Fruit fly (Drosophila melanogaster) whole organism, embryonic: ENCODE results near the gene hd.

Source experiments
- CG10321 ChIP-seq: fragments of 200-800 bp; sonication (Bioruptor generic); IDR thresholded peaks from 2 replicates; pipeline ENCODE4 v1.3.6; 2022; ENCODE audit warnings: missing biosample characterization, missing genetic modification characterization
- CG11247 ChIP-seq: fragments of 200-800 bp; sonication (Bioruptor generic); IDR thresholded peaks from 2 replicates; pipeline ENCODE4 v1.3.6; 2022; ENCODE audit warnings: missing biosample characterization, missing genetic modification characterization
- CG11723 ChIP-seq: fragments of 200-800 bp; sonication (Bioruptor generic); optimal IDR thresholded peaks from 2 replicates; lab custom pipeline; 2017; ENCODE audit warnings: missing biosample characterization, mild to moderate bottlenecking, missing genetic modification characterization
- CG12299 ChIP-seq: fragments of 200-800 bp; sonication (Bioruptor generic); optimal IDR thresholded peaks from 2 replicates; lab custom pipeline; 2018; ENCODE audit warnings: missing biosample characterization, mild to moderate bottlenecking, missing genetic modification characterization
- CG13287 ChIP-seq: fragments of 200-800 bp; sonication (Bioruptor generic); IDR thresholded peaks from 2 replicates; pipeline ENCODE4 v1.3.6; 2022; ENCODE audit warnings: missing biosample characterization, missing genetic modification characterization; ENCODE audit not compliant: partially characterized antibody
- CG14014 ChIP-seq: fragments of 200-800 bp; sonication (Bioruptor generic); IDR thresholded peaks from 2 replicates; pipeline ENCODE4 v1.3.6; 2022; ENCODE audit warnings: missing biosample characterization, missing genetic modification characterization
- CG15073 ChIP-seq: fragments of 200-800 bp; sonication (Bioruptor generic); optimal IDR thresholded peaks from 2 replicates; lab custom pipeline; 2016; ENCODE audit warnings: missing biosample characterization, missing genetic modification characterization
- CG15269 ChIP-seq: fragments of 200-800 bp; sonication (Bioruptor generic); optimal IDR thresholded peaks from 2 replicates; lab custom pipeline; 2018; ENCODE audit warnings: missing biosample characterization, mild to moderate bottlenecking, missing genetic modification characterization, moderate library complexity
- CG18476 ChIP-seq: fragments of 200-800 bp; sonication (Bioruptor generic); optimal IDR thresholded peaks from 2 replicates; lab custom pipeline; 2016; ENCODE audit warnings: missing biosample characterization, mild to moderate bottlenecking, missing genetic modification characterization
- CG2116 ChIP-seq: fragments of 200-800 bp; sonication (Bioruptor generic); optimal IDR thresholded peaks from 3 replicates; lab custom pipeline; 2018; ENCODE audit warnings: missing biosample characterization, mild to moderate bottlenecking, missing genetic modification characterization
- CG3995 ChIP-seq: fragments of 200-800 bp; sonication (Bioruptor generic); optimal IDR thresholded peaks from 3 replicates; lab custom pipeline; 2016; ENCODE audit warnings: missing biosample characterization, missing genetic modification characterization
- CG4854 ChIP-seq: fragments of 200-800 bp; sonication (Bioruptor generic); optimal IDR thresholded peaks from 2 replicates; lab custom pipeline; 2016; ENCODE audit warnings: missing biosample characterization, missing genetic modification characterization, inconsistent platforms
- CG6813 ChIP-seq: fragments of 200-800 bp; sonication (Bioruptor generic); optimal IDR thresholded peaks from 2 replicates; lab custom pipeline; 2017; ENCODE audit warnings: missing biosample characterization, missing genetic modification characterization, mild to moderate bottlenecking, moderate library complexity, missing genetic modification reagents
- CG7963 ChIP-seq: fragments of 200-800 bp; sonication (Bioruptor generic); IDR thresholded peaks from 3 replicates; pipeline ENCODE4 v1.3.6; 2022; ENCODE audit warnings: missing biosample characterization, missing genetic modification characterization; ENCODE audit not compliant: partially characterized antibody
- CG8281 ChIP-seq: fragments of 200-800 bp; sonication (Bioruptor generic); optimal IDR thresholded peaks from 2 replicates; lab custom pipeline; 2018; ENCODE audit warnings: missing biosample characterization, mild to moderate bottlenecking, missing genetic modification characterization, moderate library complexity
- CG8359 ChIP-seq: fragments of 200-800 bp; sonication (Bioruptor generic); optimal IDR thresholded peaks from 2 replicates; lab custom pipeline; 2017; ENCODE audit warnings: missing biosample characterization, mild to moderate bottlenecking, missing genetic modification characterization, borderline replicate concordance
- CG9932 ChIP-seq: fragments of 200-800 bp; sonication (Bioruptor generic); IDR thresholded peaks from 2 replicates; pipeline ENCODE4 v1.3.6; 2022; ENCODE audit warnings: missing biosample characterization, missing genetic modification characterization
- CTCF ChIP-seq: fragments of 200-800 bp; sonication (Bioruptor generic); optimal IDR thresholded peaks from 2 replicates; lab custom pipeline; 2017; ENCODE audit warnings: missing biosample characterization, mild to moderate bottlenecking, missing genetic modification characterization, moderate library complexity
- CoRest ChIP-seq: fragments of 200-800 bp; sonication (Bioruptor generic); optimal IDR thresholded peaks from 3 replicates; lab custom pipeline; 2018; ENCODE audit warnings: missing biosample characterization, mild to moderate bottlenecking, missing genetic modification characterization, moderate library complexity
- Dad ChIP-seq: fragments of 200-800 bp; sonication (Bioruptor generic); optimal IDR thresholded peaks from 3 replicates; lab custom pipeline; 2016; ENCODE audit warnings: missing biosample characterization, missing genetic modification characterization
- Doc3 ChIP-seq: fragments of 200-800 bp; sonication (Bioruptor generic); IDR thresholded peaks from 3 replicates; pipeline ENCODE4 v1.3.6; 2022; ENCODE audit warnings: missing biosample characterization, missing genetic modification characterization; ENCODE audit not compliant: partially characterized antibody
- Fer2 ChIP-seq: fragments of 200-800 bp; sonication (Bioruptor generic); optimal IDR thresholded peaks from 2 replicates; lab custom pipeline; 2018; ENCODE audit warnings: missing biosample characterization, mild to moderate bottlenecking, missing genetic modification characterization, moderate library complexity
- H2.0 ChIP-seq: fragments of 200-800 bp; sonication (Bioruptor generic); IDR thresholded peaks from 2 replicates; pipeline ENCODE4 v1.3.6; 2022; ENCODE audit warnings: missing biosample characterization, missing genetic modification characterization
- Hey ChIP-seq: fragments of 200-800 bp; sonication (Bioruptor generic); optimal IDR thresholded peaks from 3 replicates; lab custom pipeline; 2018; ENCODE audit warnings: missing biosample characterization, mild to moderate bottlenecking, missing genetic modification characterization
- Nf-YA ChIP-seq: fragments of 200-800 bp; sonication (Bioruptor generic); IDR thresholded peaks from 2 replicates; pipeline ENCODE4 v1.3.6; 2022; ENCODE audit warnings: missing biosample characterization, missing genetic modification characterization
- Oaz ChIP-seq: fragments of 200-800 bp; sonication (Bioruptor generic); IDR thresholded peaks from 2 replicates; pipeline ENCODE4 v1.3.6; 2022; ENCODE audit warnings: missing biosample characterization, missing genetic modification characterization
- Opbp ChIP-seq: fragments of 200-800 bp; sonication (Bioruptor generic); IDR thresholded peaks from 3 replicates; pipeline ENCODE4 v1.3.6; 2022; ENCODE audit warnings: missing biosample characterization, missing genetic modification characterization; ENCODE audit not compliant: partially characterized antibody
- Sry-β ChIP-seq: fragments of 200-800 bp; sonication (Bioruptor generic); optimal IDR thresholded peaks from 2 replicates; lab custom pipeline; 2018; ENCODE audit warnings: missing biosample characterization, mild to moderate bottlenecking, missing genetic modification characterization, moderate library complexity
- Stat92E ChIP-seq, 3 experiments: fragments of >200 bp in 2 of 3; fragments of 200-800 bp in 1 of 3; sonication (Bioruptor generic) in 1 of 3; optimal IDR thresholded peaks; 2 replicates each; lab custom pipeline; 2017 to 2019; ENCODE audit warnings: missing biosample characterization in 3 of 3, missing genetic modification characterization in 3 of 3, mild to moderate bottlenecking in 1 of 3, moderate library complexity in 1 of 3
- Taf1 ChIP-seq: fragments of 200-800 bp; sonication (Bioruptor generic); IDR thresholded peaks from 2 replicates; pipeline ENCODE4 v1.3.6; 2022; ENCODE audit warnings: missing biosample characterization, missing genetic modification characterization
- Trl ChIP-seq, 3 experiments: fragments of >200 bp in 2 of 3; fragments of 200-800 bp in 1 of 3; sonication (Bioruptor generic) in 1 of 3; optimal IDR thresholded peaks; 2 replicates in 1 of 3; 3 replicates in 2 of 3; lab custom pipeline; 2016 to 2017; ENCODE audit warnings: missing biosample characterization in 1 of 3, missing genetic modification characterization in 1 of 3
- bcd ChIP-seq: fragments of 200-800 bp; sonication (Bioruptor generic); optimal IDR thresholded peaks from 2 replicates; lab custom pipeline; 2017; ENCODE audit warnings: missing biosample characterization, mild to moderate bottlenecking, missing genetic modification characterization
- bowl ChIP-seq: fragments of 200-800 bp; sonication (Bioruptor generic); IDR thresholded peaks from 2 replicates; pipeline ENCODE4 v1.3.6; 2022; ENCODE audit warnings: missing biosample characterization, missing genetic modification characterization
- dm ChIP-seq: fragments of 200-800 bp; sonication (Bioruptor generic); optimal IDR thresholded peaks from 3 replicates; lab custom pipeline; 2016; ENCODE audit warnings: missing biosample characterization, missing genetic modification characterization
- fd64A ChIP-seq: fragments of 200-800 bp; sonication (Bioruptor generic); optimal IDR thresholded peaks from 3 replicates; lab custom pipeline; 2018; ENCODE audit warnings: missing biosample characterization, mild to moderate bottlenecking, missing genetic modification characterization
- gem ChIP-seq: fragments of 200-800 bp; sonication (Bioruptor generic); optimal IDR thresholded peaks from 2 replicates; lab custom pipeline; 2019; ENCODE audit warnings: missing biosample characterization, mild to moderate bottlenecking, missing genetic modification characterization, moderate library complexity
- grn ChIP-seq: fragments of 200-800 bp; sonication (Bioruptor generic); optimal IDR thresholded peaks from 3 replicates; lab custom pipeline; 2017; ENCODE audit warnings: missing biosample characterization, missing genetic modification characterization
- ind ChIP-seq: fragments of 200-800 bp; sonication (Bioruptor generic); optimal IDR thresholded peaks from 3 replicates; lab custom pipeline; 2016; ENCODE audit warnings: missing biosample characterization, missing genetic modification characterization
- lbe ChIP-seq: fragments of 200-800 bp; sonication (Bioruptor generic); optimal IDR thresholded peaks from 2 replicates; lab custom pipeline; 2016; ENCODE audit warnings: missing biosample characterization, mild to moderate bottlenecking, missing genetic modification characterization
- nom ChIP-seq: fragments of 200-800 bp; sonication (Bioruptor generic); optimal IDR thresholded peaks from 2 replicates; lab custom pipeline; 2017; ENCODE audit warnings: missing biosample characterization, missing genetic modification characterization, mild to moderate bottlenecking, moderate library complexity, missing genetic modification reagents
- pan ChIP-seq, 4 experiments: fragments of >200 bp in 3 of 4; fragments of 200-800 bp in 1 of 4; sonication (Bioruptor generic) in 1 of 4; optimal IDR thresholded peaks in 3 of 4; IDR thresholded peaks in 1 of 4; 2 replicates each; pipeline versions ENCODE4 v1.3.6 to Lab custom; 2017 to 2022; ENCODE audit warnings: missing biosample characterization in 2 of 4, missing genetic modification characterization in 2 of 4, mixed read lengths in 1 of 4
- pb ChIP-seq: fragments of 200-800 bp; sonication (Bioruptor generic); optimal IDR thresholded peaks from 3 replicates; lab custom pipeline; 2016; ENCODE audit warnings: missing biosample characterization, missing genetic modification characterization
- pfk ChIP-seq: fragments of 200-800 bp; sonication (Bioruptor generic); optimal IDR thresholded peaks from 2 replicates; lab custom pipeline; 2018; ENCODE audit warnings: missing biosample characterization, mild to moderate bottlenecking, missing genetic modification characterization, moderate library complexity
- ro ChIP-seq: fragments of 200-800 bp; sonication (Bioruptor generic); IDR thresholded peaks from 2 replicates; pipeline ENCODE4 v1.3.6; 2022; ENCODE audit warnings: missing biosample characterization, missing genetic modification characterization
- scrt ChIP-seq: fragments of 200-800 bp; sonication (Bioruptor generic); optimal IDR thresholded peaks from 2 replicates; lab custom pipeline; 2018; ENCODE audit warnings: missing biosample characterization, mild to moderate bottlenecking, missing genetic modification characterization, moderate library complexity
- shn ChIP-seq: fragments of 200-800 bp; sonication (Bioruptor generic); optimal IDR thresholded peaks from 3 replicates; lab custom pipeline; 2016; ENCODE audit warnings: missing biosample characterization, missing genetic modification characterization
- sr ChIP-seq: fragments of 200-800 bp; sonication (Bioruptor generic); IDR thresholded peaks from 3 replicates; pipeline ENCODE4 v1.3.6; 2022; ENCODE audit warnings: missing biosample characterization, missing genetic modification characterization
- vvl ChIP-seq: fragments of 200-800 bp; sonication (Bioruptor generic); IDR thresholded peaks from 2 replicates; pipeline ENCODE4 v1.3.6; 2022; ENCODE audit warnings: missing biosample characterization, missing genetic modification characterization
- z ChIP-seq: fragments of 200-800 bp; sonication (Bioruptor generic); IDR thresholded peaks from 3 replicates; pipeline ENCODE4 v1.3.6; 2022; ENCODE audit warnings: missing biosample characterization, missing genetic modification characterization

Gene hd

DNA sequence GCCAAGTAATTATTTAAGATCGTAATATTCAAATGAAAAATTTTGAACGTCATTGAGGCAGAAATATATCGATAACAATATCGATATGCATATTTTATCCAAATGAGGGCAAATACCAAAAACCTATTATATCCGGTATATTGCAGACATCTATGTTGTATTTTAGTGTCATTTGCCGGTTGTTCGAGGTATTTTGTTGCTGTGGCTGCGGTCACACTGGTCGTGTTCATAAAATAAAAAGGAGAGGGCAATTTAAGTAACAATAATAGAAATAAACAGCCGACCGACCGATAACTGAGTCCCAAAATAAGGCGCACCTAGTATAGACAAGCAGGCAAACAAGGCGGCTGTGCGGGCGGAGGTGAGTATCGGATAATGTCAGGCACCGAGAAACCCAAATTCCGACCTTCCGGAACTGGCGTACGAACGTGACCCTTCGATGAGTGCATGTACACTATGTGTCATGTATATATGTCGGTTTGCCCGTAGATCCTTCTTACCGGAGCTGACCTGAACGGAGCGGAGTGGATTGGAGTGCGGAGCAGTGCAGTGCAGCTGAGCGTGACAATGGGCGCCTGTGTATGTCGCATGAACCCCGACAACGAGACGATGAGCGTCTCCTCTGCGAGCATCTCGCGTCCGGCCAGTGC is 19.1 kb upstream of the hd start, which contains the start of gene CG1172 (continued):
- TF ChIP-seq grn (GFP tag; lab: Kevin White, UChicago) (no peak), CG18476 (GFP tag; lab: Kevin White, UChicago) (no peak), CTCF (GFP tag; lab: Kevin White, UChicago) (peak; percentile 7), Hey (tag; lab: Kevin White, UChicago) (no peak), CG6813 (GFP tag; lab: Kevin White, UChicago) (no peak), shn (GFP tag; lab: Kevin White, UChicago) (no peak), scrt (GFP tag; lab: Kevin White, UChicago) (no peak), Oaz (GFP tag; lab: Robert Waterston, UW) (no peak), Opbp (peak; percentile 78), CG13287 (peak; percentile 88), CG10321 (GFP tag; lab: Robert Waterston, UW) (no peak), Dad (GFP tag; lab: Kevin White, UChicago) (no peak), Taf1 (no peak), CG15269 (tag; lab: Kevin White, UChicago) (peak; percentile 1), nom (GFP tag; lab: Kevin White, UChicago) (no peak), pfk (GFP tag; lab: Kevin White, UChicago) (no peak), CG7963 (peak; percentile 50; the same call in 1 of the 3 replicates), pan (optimal IDR thresholded peaks at IDR 0.05; lab: Kevin White, UChicago) (no peak), pan (GFP tag; optimal IDR thresholded peaks at IDR 0.05 in 1 of 2, IDR thresholded peaks at IDR 0.05 in 1 of 2) (no peak), CG15073 (no peak), CG12299 (peak; percentile 11), Sry-β (no peak), Stat92E (GFP tag; optimal IDR thresholded peaks at IDR 0.05; lab: Kevin White, UChicago) (peak in 1 of 3 experiments; percentile 43), CG3995 (GFP tag; lab: Kevin White, UChicago) (no peak), pb (no peak), fd64A (GFP tag; lab: Kevin White, UChicago) (no peak), H2.0 (GFP tag; lab: Robert Waterston, UW) (no peak), Nf-YA (GFP tag; lab: Robert Waterston, UW) (no peak), CG11247 (GFP tag; lab: Robert Waterston, UW) (no peak), dm (GFP tag; lab: Kevin White, UChicago) (peak; percentile 6), bowl (no peak), bcd (GFP tag; lab: Kevin White, UChicago) (peak; percentile 26), z (GFP tag; lab: Robert Waterston, UW) (no peak), CG4854 (no peak), lbe (GFP tag; lab: Kevin White, UChicago) (peak; percentile 17), CG9932 (no peak), ro (GFP tag; lab: Robert Waterston, UW) (no peak), gem (tag; lab: Kevin White, UChicago) (no peak), CG8281 (tag; lab: Kevin White, UChicago) (no peak), Trl (optimal IDR thresholded peaks at IDR 0.05; lab: Kevin White, UChicago) (no peak), Trl (GFP tag; optimal IDR thresholded peaks at IDR 0.05; lab: Kevin White, UChicago) (no peak), CG14014 (GFP tag; lab: Robert Waterston, UW) (no peak), CoRest (peak; percentile 28), Fer2 (tag; lab: Kevin White, UChicago) (no peak), CG8359 (GFP tag; lab: Kevin White, UChicago) (no peak), sr (GFP tag; lab: Robert Waterston, UW) (no peak), vvl (peak; percentile 88), ind (GFP tag; lab: Kevin White, UChicago) (no peak), Doc3 (GFP tag; lab: Robert Waterston, UW) (peak; percentile 66), CG2116 (GFP tag; lab: Kevin White, UChicago) (peak; percentile 73), CG11723 (GFP tag; lab: Kevin White, UChicago) (no peak)
